Worm (Caenorhabditis elegans) whole organism, L2 larva: ENCODE measurements around the gene C52A11.3.

Experiments used
- egl-27 ChIP-seq: sonication (generic microtip); optimal IDR thresholded peaks from 3 replicates; lab custom pipeline; 2017; ENCODE audit warnings: missing biosample characterization, missing genetic modification reagents, missing genetic modification characterization
- fos-1 ChIP-seq: fragments of 150-350 bp; optimal IDR thresholded peaks from 2 replicates; lab custom pipeline; 2014; ENCODE audit warnings: missing biosample characterization, missing genetic modification characterization
- nhr-11 ChIP-seq: fragments of 150-350 bp; optimal IDR thresholded peaks from 2 replicates; lab custom pipeline; 2014; ENCODE audit warnings: missing biosample characterization, missing genetic modification characterization
- skn-1 ChIP-seq: sonication (generic microtip); optimal IDR thresholded peaks from 2 replicates; lab custom pipeline; 2017; ENCODE audit warnings: missing biosample characterization, missing genetic modification characterization
- snpc-4 ChIP-seq: fragments of 150-350 bp; optimal IDR thresholded peaks from 2 replicates; lab custom pipeline; 2014; ENCODE audit warnings: missing biosample characterization, missing genetic modification characterization
- unc-62 ChIP-seq: fragments of 150-350 bp; optimal IDR thresholded peaks from 2 replicates; lab custom pipeline; 2014; ENCODE audit warnings: missing biosample characterization, missing genetic modification reagents, missing genetic modification characterization
- ztf-11 ChIP-seq: sonication (generic microtip); optimal IDR thresholded peaks from 2 replicates; lab custom pipeline; 2017; ENCODE audit warnings: missing biosample characterization, missing genetic modification characterization

DNA sequence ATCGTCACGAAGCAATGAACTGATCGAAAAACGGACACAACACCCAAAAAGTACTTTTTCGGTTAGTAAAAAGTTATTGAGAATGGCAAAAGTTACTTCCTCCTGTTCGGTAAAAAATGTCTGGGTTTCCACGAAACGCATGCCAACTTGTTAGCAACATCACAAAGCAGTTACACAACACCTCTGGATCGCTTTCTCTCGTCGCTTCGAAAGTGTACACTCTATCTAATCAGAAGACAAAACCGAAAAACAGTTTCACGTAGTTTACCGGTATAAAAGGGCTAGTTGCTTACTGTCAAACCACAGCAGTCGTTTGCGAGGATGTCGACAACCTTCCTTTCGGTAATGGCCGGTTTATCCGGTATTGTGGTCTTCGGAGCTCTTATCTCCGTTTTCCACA lies 30.3 kb upstream of the C52A11.3 start, which contains the start of gene col-80:
- TF ChIP-seq egl-27 (tag; lab: Kevin White, UChicago) (no peak), snpc-4 (tag; lab: Kevin White, UChicago) (no peak), unc-62 (GFP tag; lab: Kevin White, UChicago) (no peak), ztf-11 (no peak), skn-1 (tag; lab: Kevin White, UChicago) (no peak), fos-1 (tag; lab: Kevin White, UChicago) (no peak), nhr-11 (tag; lab: Kevin White, UChicago) (no peak)
